Worm (Caenorhabditis elegans): ENCODE data around the gene wdr-4.

DNA sequence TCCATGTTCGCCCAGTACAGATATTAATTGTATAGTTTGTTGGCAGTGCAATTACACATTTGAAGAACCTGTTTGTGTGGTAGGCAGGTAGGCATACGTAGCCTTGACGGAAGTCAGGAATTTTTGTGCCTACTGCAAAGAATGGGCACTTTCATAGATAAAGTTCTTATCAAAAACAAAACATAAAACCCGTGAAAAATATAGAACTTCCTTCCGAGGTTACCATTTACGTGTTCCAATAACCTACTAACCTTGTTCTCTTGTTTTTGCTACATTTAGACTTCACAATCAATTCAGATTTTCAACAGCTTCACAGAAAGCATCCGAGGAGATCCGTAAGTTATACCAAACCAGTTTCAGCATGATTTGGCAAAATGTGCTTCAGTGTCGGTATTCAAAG is 12.3 kb upstream of the wdr-4 start, which contains the start of gene F37A4.4:
- TF ChIP-seq unc-39 (tag; optimal IDR thresholded peaks at IDR 0.05): no peak
- TF ChIP-seq ceh-28 (tag; optimal IDR thresholded peaks at IDR 0.05): no peak
- TF ChIP-seq snpc-4 (tag; optimal IDR thresholded peaks at IDR 0.05): no peak
- no peak for TF ChIP-seq fkh-2 (tag; optimal IDR thresholded peaks at IDR 0.05)
- no peak for TF ChIP-seq ceh-82 (tag; optimal IDR thresholded peaks at IDR 0.05)
- no peak for TF ChIP-seq nhr-237 (tag; optimal IDR thresholded peaks at IDR 0.05)
- no peak for TF ChIP-seq ztf-11 (tag; optimal IDR thresholded peaks at IDR 0.05)

Data from whole organism, L3 larva.